Fruit fly (Drosophila melanogaster) whole organism, embryonic: ENCODE results near the gene Rab39.
A peak's percentile ranks its signal among the peaks of the same experiment; 100 is the strongest.

Source experiments
- ATbp ChIP-seq: fragments of 200-800 bp; sonication (Bioruptor generic); optimal IDR thresholded peaks from 2 replicates; lab custom pipeline; 2017; ENCODE audit warnings: missing biosample characterization, mild to moderate bottlenecking, missing genetic modification characterization, missing genetic modification reagents
- Abd-B ChIP-seq: fragments of 200-800 bp; sonication (Bioruptor generic); optimal IDR thresholded peaks from 2 replicates; lab custom pipeline; 2018; ENCODE audit warnings: missing biosample characterization, mild to moderate bottlenecking, missing genetic modification characterization, moderate library complexity
- Adf1 ChIP-seq: fragments of 200-800 bp; sonication (Bioruptor generic); IDR thresholded peaks from 2 replicates; pipeline ENCODE4 v1.3.6; 2022; ENCODE audit warnings: missing biosample characterization, missing genetic modification characterization
- BEAF-32 ChIP-seq: fragments of 200-800 bp; sonication (Bioruptor generic); optimal IDR thresholded peaks from 3 replicates; lab custom pipeline; 2017; ENCODE audit warnings: missing biosample characterization, missing genetic modification characterization, mild to moderate bottlenecking, moderate library complexity, missing genetic modification reagents
- CG10462 ChIP-seq: fragments of 200-800 bp; sonication (Bioruptor generic); optimal IDR thresholded peaks from 2 replicates; lab custom pipeline; 2016; ENCODE audit warnings: missing biosample characterization, missing genetic modification characterization
- CG10979 ChIP-seq: fragments of 200-800 bp; sonication (Bioruptor generic); optimal IDR thresholded peaks from 2 replicates; lab custom pipeline; 2018; ENCODE audit warnings: missing biosample characterization, mild to moderate bottlenecking, missing genetic modification characterization, moderate library complexity
- CG11723 ChIP-seq: fragments of 200-800 bp; sonication (Bioruptor generic); optimal IDR thresholded peaks from 2 replicates; lab custom pipeline; 2017; ENCODE audit warnings: missing biosample characterization, mild to moderate bottlenecking, missing genetic modification characterization
- CG17359 ChIP-seq: fragments of 200-800 bp; sonication (Bioruptor generic); optimal IDR thresholded peaks from 3 replicates; lab custom pipeline; 2018; ENCODE audit warnings: missing biosample characterization, mild to moderate bottlenecking, missing genetic modification characterization, moderate library complexity
- CG2120 ChIP-seq: fragments of 200-800 bp; sonication (Bioruptor generic); optimal IDR thresholded peaks from 3 replicates; lab custom pipeline; 2016; ENCODE audit warnings: missing biosample characterization, missing genetic modification characterization
- CG4328 ChIP-seq: fragments of 200-800 bp; sonication (Bioruptor generic); optimal IDR thresholded peaks from 3 replicates; lab custom pipeline; 2017; ENCODE audit warnings: missing biosample characterization, missing genetic modification reagents, missing genetic modification characterization
- CG4617 ChIP-seq: fragments of 200-800 bp; sonication (Bioruptor generic); optimal IDR thresholded peaks from 3 replicates; lab custom pipeline; 2016; ENCODE audit warnings: missing biosample characterization, missing genetic modification characterization, borderline replicate concordance
- CG6683 ChIP-seq: fragments of 200-800 bp; sonication (Bioruptor generic); optimal IDR thresholded peaks from 2 replicates; lab custom pipeline; 2017; ENCODE audit warnings: missing biosample characterization, mild to moderate bottlenecking, missing genetic modification characterization, missing genetic modification reagents
- CG7745 ChIP-seq: fragments of 200-800 bp; sonication (Bioruptor generic); optimal IDR thresholded peaks from 2 replicates; lab custom pipeline; 2018; ENCODE audit warnings: missing biosample characterization, mild to moderate bottlenecking, missing genetic modification characterization, moderate library complexity
- CG8290 ChIP-seq, 3 experiments: fragments of 200-800 bp; sonication (Bioruptor generic); optimal IDR thresholded peaks; 2 replicates each; lab custom pipeline; 2016 to 2019; ENCODE audit warnings: missing biosample characterization in 3 of 3, missing genetic modification characterization in 3 of 3, mild to moderate bottlenecking in 2 of 3, moderate library complexity in 1 of 3
- CG8388 ChIP-seq: fragments of 200-800 bp; sonication (Bioruptor generic); optimal IDR thresholded peaks from 2 replicates; lab custom pipeline; 2019; ENCODE audit warnings: missing biosample characterization, mild to moderate bottlenecking, missing genetic modification characterization, moderate library complexity
- CG8478 ChIP-seq: fragments of >200 bp; optimal IDR thresholded peaks from 2 replicates; lab custom pipeline; 2018
- CG9215 ChIP-seq: fragments of 200-800 bp; sonication (Bioruptor generic); IDR thresholded peaks from 2 replicates; pipeline ENCODE4 v1.3.6; 2022; ENCODE audit warnings: missing biosample characterization, missing genetic modification characterization
- CG9609 ChIP-seq: fragments of 200-800 bp; sonication (Bioruptor generic); optimal IDR thresholded peaks from 3 replicates; lab custom pipeline; 2016; ENCODE audit warnings: missing biosample characterization, missing genetic modification characterization
- Dad ChIP-seq: fragments of 200-800 bp; sonication (Bioruptor generic); optimal IDR thresholded peaks from 3 replicates; lab custom pipeline; 2016; ENCODE audit warnings: missing biosample characterization, missing genetic modification characterization
- Dek ChIP-seq: fragments of 200-800 bp; sonication (Bioruptor generic); optimal IDR thresholded peaks from 3 replicates; lab custom pipeline; 2019; ENCODE audit warnings: missing biosample characterization, mild to moderate bottlenecking, missing genetic modification characterization, moderate library complexity
- HLHmδ ChIP-seq: fragments of 200-800 bp; sonication (Bioruptor generic); optimal IDR thresholded peaks from 2 replicates; lab custom pipeline; 2018; ENCODE audit warnings: missing biosample characterization, mild to moderate bottlenecking, missing genetic modification characterization, moderate library complexity
- Lhr ChIP-seq: fragments of 200-800 bp; sonication (Bioruptor generic); optimal IDR thresholded peaks from 3 replicates; lab custom pipeline; 2017; ENCODE audit warnings: mild to moderate bottlenecking, missing biosample characterization, missing genetic modification reagents, missing genetic modification characterization
- Meics ChIP-seq: fragments of 200-800 bp; sonication (Bioruptor generic); optimal IDR thresholded peaks from 2 replicates; lab custom pipeline; 2017; ENCODE audit warnings: missing biosample characterization, mild to moderate bottlenecking, missing genetic modification characterization
- NK7.1 ChIP-seq: fragments of 200-800 bp; sonication (Bioruptor generic); optimal IDR thresholded peaks from 3 replicates; lab custom pipeline; 2016; ENCODE audit warnings: missing biosample characterization, missing genetic modification characterization
- NfI ChIP-seq: fragments of 200-800 bp; sonication (Bioruptor generic); optimal IDR thresholded peaks from 3 replicates; lab custom pipeline; 2018; ENCODE audit warnings: missing biosample characterization, mild to moderate bottlenecking, missing genetic modification characterization, moderate library complexity
- Pdp1 ChIP-seq, 2 experiments: fragments of 200-800 bp; sonication (Bioruptor generic); optimal IDR thresholded peaks; 3 replicates each; lab custom pipeline; 2016; ENCODE audit warnings: missing biosample characterization in 2 of 2, missing genetic modification characterization in 2 of 2, mild to moderate bottlenecking in 1 of 2, moderate library complexity in 1 of 2
- Trl ChIP-seq, 3 experiments: fragments of >200 bp in 2 of 3; fragments of 200-800 bp in 1 of 3; sonication (Bioruptor generic) in 1 of 3; optimal IDR thresholded peaks; 2 replicates in 1 of 3; 3 replicates in 2 of 3; lab custom pipeline; 2016 to 2017; ENCODE audit warnings: missing biosample characterization in 1 of 3, missing genetic modification characterization in 1 of 3
- bab2 ChIP-seq: fragments of 200-800 bp; sonication (Bioruptor generic); optimal IDR thresholded peaks from 2 replicates; lab custom pipeline; 2016; ENCODE audit warnings: missing biosample characterization, missing genetic modification characterization
- bowl ChIP-seq: fragments of 200-800 bp; sonication (Bioruptor generic); IDR thresholded peaks from 2 replicates; pipeline ENCODE4 v1.3.6; 2022; ENCODE audit warnings: missing biosample characterization, missing genetic modification characterization
- chinmo ChIP-seq: fragments of 200-800 bp; sonication (Bioruptor generic); IDR thresholded peaks from 4 replicates; pipeline ENCODE4 v1.3.6; 2022; ENCODE audit warnings: missing biosample characterization, missing genetic modification characterization; ENCODE audit not compliant: partially characterized antibody
- chm ChIP-seq: fragments of 200-800 bp; sonication (Bioruptor generic); IDR thresholded peaks from 2 replicates; pipeline ENCODE4 v1.3.6; 2022; ENCODE audit warnings: missing biosample characterization, missing genetic modification characterization
- dati ChIP-seq: fragments of 200-800 bp; sonication (Bioruptor generic); IDR thresholded peaks from 2 replicates; pipeline ENCODE4 v1.3.6; 2022; ENCODE audit warnings: missing biosample characterization, missing genetic modification characterization
- fd64A ChIP-seq: fragments of 200-800 bp; sonication (Bioruptor generic); optimal IDR thresholded peaks from 3 replicates; lab custom pipeline; 2018; ENCODE audit warnings: missing biosample characterization, mild to moderate bottlenecking, missing genetic modification characterization
- ftz-f1 ChIP-seq: fragments of 200-800 bp; sonication (Bioruptor generic); optimal IDR thresholded peaks from 2 replicates; lab custom pipeline; 2016; ENCODE audit warnings: missing biosample characterization, missing genetic modification characterization
- ind ChIP-seq: fragments of 200-800 bp; sonication (Bioruptor generic); optimal IDR thresholded peaks from 3 replicates; lab custom pipeline; 2016; ENCODE audit warnings: missing biosample characterization, missing genetic modification characterization
- inv ChIP-seq: fragments of 200-800 bp; sonication (Bioruptor generic); IDR thresholded peaks from 2 replicates; pipeline ENCODE4 v1.3.6; 2022; ENCODE audit warnings: missing biosample characterization, missing genetic modification characterization; ENCODE audit not compliant: partially characterized antibody
- lbe ChIP-seq: fragments of 200-800 bp; sonication (Bioruptor generic); optimal IDR thresholded peaks from 2 replicates; lab custom pipeline; 2016; ENCODE audit warnings: missing biosample characterization, mild to moderate bottlenecking, missing genetic modification characterization
- lola ChIP-seq, 3 experiments: fragments of >200 bp in 2 of 3; fragments of 200-800 bp in 1 of 3; sonication (Bioruptor generic) in 1 of 3; optimal IDR thresholded peaks; 2 replicates each; lab custom pipeline; 2017 to 2019; ENCODE audit warnings: missing biosample characterization in 3 of 3, missing genetic modification characterization in 3 of 3, mild to moderate bottlenecking in 1 of 3, moderate library complexity in 1 of 3
- nom ChIP-seq: fragments of 200-800 bp; sonication (Bioruptor generic); optimal IDR thresholded peaks from 2 replicates; lab custom pipeline; 2017; ENCODE audit warnings: missing biosample characterization, missing genetic modification characterization, mild to moderate bottlenecking, moderate library complexity, missing genetic modification reagents
- pan ChIP-seq, 4 experiments: fragments of >200 bp in 3 of 4; fragments of 200-800 bp in 1 of 4; sonication (Bioruptor generic) in 1 of 4; optimal IDR thresholded peaks in 3 of 4; IDR thresholded peaks in 1 of 4; 2 replicates each; pipeline versions ENCODE4 v1.3.6 to Lab custom; 2017 to 2022; ENCODE audit warnings: missing biosample characterization in 2 of 4, missing genetic modification characterization in 2 of 4, mixed read lengths in 1 of 4
- pnt ChIP-seq: fragments of 200-800 bp; sonication (Bioruptor generic); optimal IDR thresholded peaks from 3 replicates; lab custom pipeline; 2016; ENCODE audit warnings: missing biosample characterization, missing genetic modification characterization
- pzg ChIP-seq: fragments of 200-800 bp; sonication (Bioruptor generic); optimal IDR thresholded peaks from 3 replicates; lab custom pipeline; 2018; ENCODE audit warnings: missing biosample characterization, mild to moderate bottlenecking, missing genetic modification characterization, moderate library complexity
- sisA ChIP-seq: fragments of 200-800 bp; sonication (Bioruptor generic); IDR thresholded peaks from 2 replicates; pipeline ENCODE4 v1.3.6; 2022; ENCODE audit warnings: missing biosample characterization, missing genetic modification characterization
- slou ChIP-seq: fragments of 200-800 bp; sonication (Bioruptor generic); optimal IDR thresholded peaks from 3 replicates; lab custom pipeline; 2016; ENCODE audit warnings: missing biosample characterization, missing genetic modification characterization
- trh ChIP-seq: fragments of 200-800 bp; sonication (Bioruptor generic); optimal IDR thresholded peaks from 2 replicates; lab custom pipeline; 2016; ENCODE audit warnings: missing biosample characterization, missing genetic modification characterization
- ttk ChIP-seq: fragments of 200-800 bp; sonication (Bioruptor generic); IDR thresholded peaks from 2 replicates; pipeline ENCODE4 v2.1.2; 2022; ENCODE audit warnings: missing biosample characterization, missing genetic modification characterization
- tup ChIP-seq: fragments of 200-800 bp; sonication (Bioruptor generic); optimal IDR thresholded peaks from 2 replicates; lab custom pipeline; 2016; ENCODE audit warnings: missing biosample characterization, mild to moderate bottlenecking, missing genetic modification characterization, moderate library complexity

Rab39 gene

dm6 chrX:7702160-7702907 lies 32.4 kb upstream of the Rab39 start (continued):
- TF ChIP-seq CG11723 (GFP tag; lab: Kevin White, UChicago) (no peak), CG2120 (no peak), Dad (no peak), Adf1 (GFP tag; lab: Robert Waterston, UW) (no peak; the same call in 1 of the 2 replicates), CG4328 (GFP tag; lab: Kevin White, UChicago) (no peak), chinmo (GFP tag; lab: Robert Waterston, UW) (0 out of 4 replicates have a peak, but pooled peaks have one; percentile 52), CG7745 (tag; lab: Kevin White, UChicago) (no peak), CG6683 (no peak), CG8290 (GFP tag; optimal IDR thresholded peaks at IDR 0.05; lab: Kevin White, UChicago) (no peak), CG8290 (tag; optimal IDR thresholded peaks at IDR 0.05; lab: Kevin White, UChicago) (peak in 1 of 2 experiments; percentile 24), Dek (tag; lab: Kevin White, UChicago) (no peak), sisA (no peak), inv (GFP tag; lab: Robert Waterston, UW) (no peak), NK7.1 (no peak), bowl (GFP tag; lab: Robert Waterston, UW) (0 out of 2 replicates have a peak, but pooled peaks have one; percentile 6), ttk (GFP tag; lab: Robert Waterston, UW) (no peak), CG10979 (tag; lab: Kevin White, UChicago) (no peak), bab2 (GFP tag; lab: Kevin White, UChicago) (no peak), CG9609 (GFP tag; lab: Kevin White, UChicago) (no peak), CG8478 (lab: Kevin White, UChicago) (no peak), CG8388 (no peak), nom (GFP tag; lab: Kevin White, UChicago) (peak; percentile 43), dati (GFP tag; lab: Robert Waterston, UW) (no peak), Trl (optimal IDR thresholded peaks at IDR 0.05; lab: Kevin White, UChicago) (peak; percentile 94 to 95), Trl (GFP tag; optimal IDR thresholded peaks at IDR 0.05; lab: Kevin White, UChicago) (no peak), ATbp (no peak), Pdp1 (GFP tag; optimal IDR thresholded peaks at IDR 0.05; lab: Kevin White, UChicago) (peak in 1 of 2 experiments; percentile 93), CG9215 (GFP tag; lab: Robert Waterston, UW) (no peak), NfI (GFP tag; lab: Kevin White, UChicago) (no peak), ind (GFP tag; lab: Kevin White, UChicago) (no peak), ftz-f1 (GFP tag; lab: Kevin White, UChicago) (no peak), BEAF-32 (GFP tag; lab: Kevin White, UChicago) (no peak), Abd-B (no peak), fd64A (GFP tag; lab: Kevin White, UChicago) (no peak), tup (GFP tag; lab: Kevin White, UChicago) (no peak), CG4617 (GFP tag; lab: Kevin White, UChicago) (no peak), HLHmδ (GFP tag; lab: Kevin White, UChicago) (peak; percentile 23), trh (GFP tag; lab: Kevin White, UChicago) (no peak), CG10462 (GFP tag; lab: Kevin White, UChicago) (no peak), CG17359 (no peak), lbe (GFP tag; lab: Kevin White, UChicago) (no peak), Meics (GFP tag; lab: Kevin White, UChicago) (no peak), pzg (GFP tag; lab: Kevin White, UChicago) (no peak), chm (GFP tag; lab: Robert Waterston, UW) (peak; percentile 29; the same call in 1 of the 2 replicates), pnt (GFP tag; lab: Kevin White, UChicago) (no peak), pan (optimal IDR thresholded peaks at IDR 0.05; lab: Kevin White, UChicago) (no peak), pan (GFP tag; optimal IDR thresholded peaks at IDR 0.05 in 1 of 2, IDR thresholded peaks at IDR 0.05 in 1 of 2) (no peak), Lhr (GFP tag; lab: Kevin White, UChicago) (no peak), lola (GFP tag; optimal IDR thresholded peaks at IDR 0.05; lab: Kevin White, UChicago) (no peak), slou (GFP tag; lab: Kevin White, UChicago) (no peak)
